Fruit fly (Drosophila melanogaster) whole organism, embryonic: ENCODE measurements around the gene cher.

Source experiments
- Ada2b ChIP-seq: fragments of 200-800 bp; sonication (Bioruptor generic); IDR thresholded peaks from 2 replicates; pipeline ENCODE4 v1.3.6; 2022; ENCODE audit warnings: missing biosample characterization, missing genetic modification characterization
- Aef1 ChIP-seq: fragments of 200-800 bp; sonication (Bioruptor generic); IDR thresholded peaks from 3 replicates; pipeline ENCODE4 v1.3.6; 2022; ENCODE audit warnings: missing biosample characterization, missing genetic modification characterization
- Atf-2 ChIP-seq: fragments of 200-800 bp; sonication (Bioruptor generic); optimal IDR thresholded peaks from 2 replicates; lab custom pipeline; 2016; ENCODE audit warnings: missing biosample characterization, missing genetic modification characterization
- CG10321 ChIP-seq: fragments of 200-800 bp; sonication (Bioruptor generic); IDR thresholded peaks from 2 replicates; pipeline ENCODE4 v1.3.6; 2022; ENCODE audit warnings: missing biosample characterization, missing genetic modification characterization
- CG10565 ChIP-seq: fragments of 200-800 bp; sonication (Bioruptor generic); optimal IDR thresholded peaks from 3 replicates; lab custom pipeline; 2016; ENCODE audit warnings: missing biosample characterization, mild to moderate bottlenecking, missing genetic modification characterization
- CG10979 ChIP-seq: fragments of 200-800 bp; sonication (Bioruptor generic); optimal IDR thresholded peaks from 2 replicates; lab custom pipeline; 2018; ENCODE audit warnings: missing biosample characterization, mild to moderate bottlenecking, missing genetic modification characterization, moderate library complexity
- CG12219 ChIP-seq: fragments of 200-800 bp; sonication (Bioruptor generic); optimal IDR thresholded peaks from 3 replicates; lab custom pipeline; 2018; ENCODE audit warnings: missing biosample characterization, mild to moderate bottlenecking, missing genetic modification characterization
- CG12236 ChIP-seq: fragments of 200-800 bp; sonication (Bioruptor generic); optimal IDR thresholded peaks from 2 replicates; lab custom pipeline; 2016; ENCODE audit warnings: missing biosample characterization, missing genetic modification characterization
- CG13624 ChIP-seq: fragments of 200-800 bp; sonication (Bioruptor generic); optimal IDR thresholded peaks from 2 replicates; lab custom pipeline; 2016; ENCODE audit warnings: missing biosample characterization, missing genetic modification characterization
- CG14441 ChIP-seq: fragments of 200-800 bp; sonication (Bioruptor generic); IDR thresholded peaks from 2 replicates; pipeline ENCODE4 v1.3.6; 2022; ENCODE audit warnings: missing biosample characterization, missing genetic modification characterization
- CG15696 ChIP-seq: fragments of 200-800 bp; sonication (Bioruptor generic); optimal IDR thresholded peaks from 2 replicates; lab custom pipeline; 2019; ENCODE audit warnings: missing biosample characterization, mild to moderate bottlenecking, missing genetic modification characterization, moderate library complexity
- CG1647 ChIP-seq: fragments of 200-800 bp; sonication (Bioruptor generic); optimal IDR thresholded peaks from 3 replicates; lab custom pipeline; 2016; ENCODE audit warnings: missing biosample characterization, missing genetic modification characterization
- CG17328 ChIP-seq: fragments of 200-800 bp; sonication (Bioruptor generic); IDR thresholded peaks from 2 replicates; pipeline ENCODE4 v1.3.6; 2022; ENCODE audit warnings: missing biosample characterization, missing genetic modification characterization
- CG17385 ChIP-seq: fragments of 200-800 bp; sonication (Bioruptor generic); optimal IDR thresholded peaks from 3 replicates; lab custom pipeline; 2018; ENCODE audit warnings: missing biosample characterization, mild to moderate bottlenecking, missing genetic modification characterization
- CG17612 ChIP-seq: fragments of 200-800 bp; sonication (Bioruptor generic); IDR thresholded peaks from 2 replicates; pipeline ENCODE4 v1.3.6; 2022; ENCODE audit warnings: missing biosample characterization, missing genetic modification characterization
- CG18262 ChIP-seq: fragments of 200-800 bp; optimal IDR thresholded peaks from 3 replicates; lab custom pipeline; 2019; ENCODE audit warnings: missing biosample characterization, mild to moderate bottlenecking, missing genetic modification characterization, moderate library complexity
- CG2120 ChIP-seq: fragments of 200-800 bp; sonication (Bioruptor generic); optimal IDR thresholded peaks from 3 replicates; lab custom pipeline; 2016; ENCODE audit warnings: missing biosample characterization, missing genetic modification characterization
- CG3281 ChIP-seq: fragments of 200-800 bp; sonication (Bioruptor generic); optimal IDR thresholded peaks from 3 replicates; lab custom pipeline; 2017; ENCODE audit warnings: missing biosample characterization, mild to moderate bottlenecking, missing genetic modification characterization
- CG4328 ChIP-seq: fragments of 200-800 bp; sonication (Bioruptor generic); optimal IDR thresholded peaks from 3 replicates; lab custom pipeline; 2017; ENCODE audit warnings: missing biosample characterization, missing genetic modification reagents, missing genetic modification characterization
- CG5180 ChIP-seq: fragments of 200-800 bp; sonication (Bioruptor generic); optimal IDR thresholded peaks from 3 replicates; lab custom pipeline; 2017; ENCODE audit warnings: missing biosample characterization, missing genetic modification characterization, mild to moderate bottlenecking, moderate library complexity, missing genetic modification reagents
- CG7786 ChIP-seq: fragments of 200-800 bp; sonication (Bioruptor generic); optimal IDR thresholded peaks from 2 replicates; lab custom pipeline; 2016; ENCODE audit warnings: missing biosample characterization, missing genetic modification characterization
- CG8924 ChIP-seq: fragments of 200-800 bp; optimal IDR thresholded peaks from 3 replicates; lab custom pipeline; 2019; ENCODE audit warnings: missing biosample characterization, mild to moderate bottlenecking, missing genetic modification characterization, moderate library complexity
- Dip3 ChIP-seq: fragments of 200-800 bp; sonication (Bioruptor generic); optimal IDR thresholded peaks from 3 replicates; lab custom pipeline; 2016; ENCODE audit warnings: missing biosample characterization, missing genetic modification characterization
- Doc2 ChIP-seq: fragments of 200-800 bp; sonication (Bioruptor generic); IDR thresholded peaks from 2 replicates; pipeline ENCODE4 v1.3.6; 2022; ENCODE audit warnings: missing biosample characterization, missing genetic modification characterization
- Doc3 ChIP-seq: fragments of 200-800 bp; sonication (Bioruptor generic); IDR thresholded peaks from 3 replicates; pipeline ENCODE4 v1.3.6; 2022; ENCODE audit warnings: missing biosample characterization, missing genetic modification characterization; ENCODE audit not compliant: partially characterized antibody
- Dp ChIP-seq: fragments of 200-800 bp; sonication (Bioruptor generic); optimal IDR thresholded peaks from 2 replicates; lab custom pipeline; 2018; ENCODE audit warnings: missing biosample characterization, mild to moderate bottlenecking, missing genetic modification characterization, moderate library complexity
- Dref ChIP-seq: fragments of 200-800 bp; sonication (Bioruptor generic); IDR thresholded peaks from 2 replicates; pipeline ENCODE4 v1.3.6; 2022; ENCODE audit warnings: missing biosample characterization, missing genetic modification characterization
- E2f1 ChIP-seq: fragments of 200-800 bp; sonication (Bioruptor generic); IDR thresholded peaks from 2 replicates; pipeline ENCODE4 v1.3.6; 2022; ENCODE audit warnings: missing biosample characterization, missing genetic modification characterization
- HLH4C ChIP-seq: fragments of 200-800 bp; sonication (Bioruptor generic); IDR thresholded peaks from 3 replicates; pipeline ENCODE4 v1.3.6; 2022; ENCODE audit warnings: missing biosample characterization, missing genetic modification characterization; ENCODE audit not compliant: partially characterized antibody
- Hr3 ChIP-seq: fragments of 200-800 bp; sonication (Bioruptor generic); optimal IDR thresholded peaks from 3 replicates; lab custom pipeline; 2016; ENCODE audit warnings: missing biosample characterization, missing genetic modification characterization
- MBD-R2 ChIP-seq: fragments of 200-800 bp; sonication (Bioruptor generic); IDR thresholded peaks from 2 replicates; pipeline ENCODE4 v1.3.6; 2022; ENCODE audit warnings: missing biosample characterization, missing genetic modification characterization
- MTF-1 ChIP-seq: fragments of 200-800 bp; sonication (Bioruptor generic); optimal IDR thresholded peaks from 2 replicates; lab custom pipeline; 2018; ENCODE audit warnings: missing biosample characterization, mild to moderate bottlenecking, missing genetic modification characterization, borderline replicate concordance
- bowl ChIP-seq: fragments of 200-800 bp; sonication (Bioruptor generic); IDR thresholded peaks from 2 replicates; pipeline ENCODE4 v1.3.6; 2022; ENCODE audit warnings: missing biosample characterization, missing genetic modification characterization
- cas ChIP-seq: fragments of 200-800 bp; sonication (Bioruptor generic); IDR thresholded peaks from 2 replicates; pipeline ENCODE4 v1.3.6; 2022; ENCODE audit warnings: missing biosample characterization, missing genetic modification characterization
- chinmo ChIP-seq: fragments of 200-800 bp; sonication (Bioruptor generic); IDR thresholded peaks from 4 replicates; pipeline ENCODE4 v1.3.6; 2022; ENCODE audit warnings: missing biosample characterization, missing genetic modification characterization; ENCODE audit not compliant: partially characterized antibody
- croc ChIP-seq: fragments of 200-800 bp; sonication (Bioruptor generic); conservative IDR thresholded peaks from 3 replicates; pipeline ENCODE4 v1.3.6; 2022; ENCODE audit warnings: missing biosample characterization, missing genetic modification characterization
- disco-r ChIP-seq: fragments of 200-800 bp; sonication (Bioruptor generic); optimal IDR thresholded peaks from 2 replicates; lab custom pipeline; 2016; ENCODE audit warnings: missing biosample characterization, missing genetic modification characterization
- dpn ChIP-seq, 2 experiments: fragments of 200-800 bp; sonication (Bioruptor generic); optimal IDR thresholded peaks; 3 replicates each; lab custom pipeline; 2016; ENCODE audit warnings: missing biosample characterization in 2 of 2, missing genetic modification characterization in 2 of 2
- fd64A ChIP-seq: fragments of 200-800 bp; sonication (Bioruptor generic); optimal IDR thresholded peaks from 3 replicates; lab custom pipeline; 2018; ENCODE audit warnings: missing biosample characterization, mild to moderate bottlenecking, missing genetic modification characterization
- fru ChIP-seq: fragments of >200 bp; optimal IDR thresholded peaks from 2 replicates; lab custom pipeline; 2017
- grau ChIP-seq: fragments of 200-800 bp; optimal IDR thresholded peaks from 3 replicates; lab custom pipeline; 2019; ENCODE audit warnings: missing biosample characterization, mild to moderate bottlenecking, missing genetic modification characterization, moderate library complexity
- gro ChIP-seq: fragments of 200-800 bp; sonication (Bioruptor generic); optimal IDR thresholded peaks from 2 replicates; lab custom pipeline; 2016; ENCODE audit warnings: missing biosample characterization, missing genetic modification characterization
- hkb ChIP-seq, 2 experiments: fragments of 200-800 bp in 1 of 2; fragments of >200 bp in 1 of 2; sonication (Bioruptor generic) in 1 of 2; IDR thresholded peaks in 1 of 2; optimal IDR thresholded peaks in 1 of 2; 2 replicates each; pipeline versions ENCODE4 v1.3.6 to Lab custom; 2017 to 2022; ENCODE audit warnings: missing biosample characterization in 1 of 2, missing genetic modification characterization in 1 of 2
- ranshi ChIP-seq: fragments of 200-800 bp; sonication (Bioruptor generic); IDR thresholded peaks from 2 replicates; pipeline ENCODE4 v1.3.6; 2022; ENCODE audit warnings: missing biosample characterization, missing genetic modification characterization
- sob ChIP-seq: fragments of 200-800 bp; sonication (Bioruptor generic); IDR thresholded peaks from 2 replicates; pipeline ENCODE4 v1.3.6; 2022; ENCODE audit warnings: missing biosample characterization, missing genetic modification characterization
- tll ChIP-seq, 2 experiments: fragments of 200-800 bp in 1 of 2; fragments of >200 bp in 1 of 2; sonication (Bioruptor generic) in 1 of 2; optimal IDR thresholded peaks; 2 replicates each; lab custom pipeline; 2017 to 2019; ENCODE audit warnings: missing biosample characterization in 2 of 2, missing genetic modification characterization in 2 of 2, mild to moderate bottlenecking in 1 of 2, moderate library complexity in 1 of 2
- usp ChIP-seq: fragments of >200 bp; optimal IDR thresholded peaks from 2 replicates; lab custom pipeline; 2017; ENCODE audit warnings: missing biosample characterization, missing genetic modification characterization
- vnd ChIP-seq: fragments of 200-800 bp; sonication (Bioruptor generic); IDR thresholded peaks from 3 replicates; pipeline ENCODE4 v1.3.6; 2022; ENCODE audit warnings: missing biosample characterization, missing genetic modification characterization; ENCODE audit not compliant: partially characterized antibody
- vvl ChIP-seq: fragments of 200-800 bp; sonication (Bioruptor generic); IDR thresholded peaks from 2 replicates; pipeline ENCODE4 v1.3.6; 2022; ENCODE audit warnings: missing biosample characterization, missing genetic modification characterization

The cher gene

dm6 chr3R:17078961-17079858 lies 46.0 kb downstream of the cher start (continued):
- no peak for TF ChIP-seq cas (GFP tag; lab: Robert Waterston, UW)
- TF ChIP-seq dpn (GFP tag; optimal IDR thresholded peaks at IDR 0.05; lab: Kevin White, UChicago), result no peak
- no peak for TF ChIP-seq Dp (GFP tag; lab: Kevin White, UChicago)
- peak; percentile 34 for TF ChIP-seq CG4328
- TF ChIP-seq CG17385 (GFP tag; lab: Kevin White, UChicago), result no peak
- TF ChIP-seq CG17612 (GFP tag; lab: Robert Waterston, UW), result no peak
- peak; percentile 63 for TF ChIP-seq grau (tag; lab: Kevin White, UChicago)
- TF ChIP-seq CG17328 (GFP tag; lab: Robert Waterston, UW), result 0 out of 2 replicates have a peak, but pooled peaks have one; percentile 32
- no peak for TF ChIP-seq CG2120 (GFP tag; lab: Kevin White, UChicago)
- TF ChIP-seq tll (GFP tag; optimal IDR thresholded peaks at IDR 0.05; lab: Kevin White, UChicago), result peak in 1 of 2 experiments; percentile 59
- no peak for TF ChIP-seq Aef1 (GFP tag; lab: Robert Waterston, UW)
- TF ChIP-seq HLH4C (GFP tag; lab: Robert Waterston, UW), result no peak
- TF ChIP-seq Hr3 (GFP tag; lab: Kevin White, UChicago), result no peak
- TF ChIP-seq CG18262 (tag; lab: Kevin White, UChicago), result no peak
- no peak for TF ChIP-seq CG10321 (GFP tag; lab: Robert Waterston, UW)
- no peak for TF ChIP-seq hkb (optimal IDR thresholded peaks at IDR 0.05; lab: Kevin White, UChicago)
- 0 out of 2 replicates have a peak, but pooled peaks have one; percentile 7 for TF ChIP-seq hkb (GFP tag; IDR thresholded peaks at IDR 0.05; lab: Robert Waterston, UW)
- TF ChIP-seq E2f1 (GFP tag; lab: Robert Waterston, UW), result no peak
- TF ChIP-seq fru (lab: Kevin White, UChicago), result no peak
- peak; percentile 62 for TF ChIP-seq CG8924 (tag; lab: Kevin White, UChicago)
- TF ChIP-seq CG13624 (GFP tag; lab: Kevin White, UChicago), result no peak
- TF ChIP-seq Doc3, result no peak
- TF ChIP-seq chinmo (GFP tag; lab: Robert Waterston, UW), result 0 out of 4 replicates have a peak, but pooled peaks have one; percentile 56
- no peak for TF ChIP-seq gro (GFP tag; lab: Kevin White, UChicago)
- no peak for TF ChIP-seq Dip3
- TF ChIP-seq ranshi (GFP tag; lab: Robert Waterston, UW), result peak; percentile 18; the same call in 1 of the 2 replicates
- TF ChIP-seq Ada2b (GFP tag; lab: Robert Waterston, UW), result no peak
- TF ChIP-seq fd64A (GFP tag; lab: Kevin White, UChicago), result peak; percentile 67
- no peak for TF ChIP-seq CG1647 (GFP tag; lab: Kevin White, UChicago)
- TF ChIP-seq CG10565 (GFP tag; lab: Kevin White, UChicago), result no peak
- no peak for TF ChIP-seq Doc2 (GFP tag; lab: Robert Waterston, UW)
- TF ChIP-seq Dref (GFP tag; lab: Robert Waterston, UW), result no peak
- no peak for TF ChIP-seq usp (GFP tag; lab: Kevin White, UChicago)
- TF ChIP-seq vvl (GFP tag; lab: Robert Waterston, UW), result peak; percentile 21; the same call in 1 of the 2 replicates
- peak; percentile 67 for TF ChIP-seq CG12219 (GFP tag; lab: Kevin White, UChicago)
- TF ChIP-seq CG10979 (tag; lab: Kevin White, UChicago), result no peak
- TF ChIP-seq Atf-2, result no peak
- TF ChIP-seq MTF-1 (GFP tag; lab: Kevin White, UChicago), result peak; percentile 59
- no peak for TF ChIP-seq vnd (GFP tag; lab: Robert Waterston, UW)
- TF ChIP-seq CG3281 (GFP tag; lab: Kevin White, UChicago), result peak; percentile 8
- TF ChIP-seq CG15696 (tag; lab: Kevin White, UChicago), result peak; percentile 27
- TF ChIP-seq CG14441, result 0 out of 2 replicates have a peak, but pooled peaks have one; percentile 10
- TF ChIP-seq CG12236 (GFP tag; lab: Kevin White, UChicago), result no peak
- no peak for TF ChIP-seq disco-r (GFP tag; lab: Kevin White, UChicago)
- no peak for TF ChIP-seq croc (GFP tag; lab: Robert Waterston, UW)
- no peak for TF ChIP-seq MBD-R2 (GFP tag; lab: Robert Waterston, UW)
- peak; percentile 40; the same call in 1 of the 2 replicates for TF ChIP-seq sob
- peak; percentile 51 for TF ChIP-seq CG5180
- TF ChIP-seq bowl, result no peak
- no peak for TF ChIP-seq CG7786
